Worm (Caenorhabditis elegans) whole organism, late embryonic: ENCODE results near the gene col-72.

Experiments
- C08G9.2 ChIP-seq: sonication (generic microtip); optimal IDR thresholded peaks from 2 replicates; lab custom pipeline; 2016; ENCODE audit warnings: mild to moderate bottlenecking, missing genetic modification characterization, moderate library complexity, missing compliant biosample characterization
- C38D4.7 ChIP-seq: fragments of 200-800 bp; sonication (Bioruptor generic); optimal IDR thresholded peaks from 2 replicates; lab custom pipeline; 2018; ENCODE audit warnings: mild to moderate bottlenecking, missing genetic modification characterization, moderate library complexity, missing compliant biosample characterization
- F13H6.1 ChIP-seq: sonication (generic microtip); optimal IDR thresholded peaks from 2 replicates; lab custom pipeline; 2016; ENCODE audit warnings: missing genetic modification characterization, missing compliant biosample characterization
- K02D7.2 ChIP-seq: sonication (generic microtip); optimal IDR thresholded peaks from 2 replicates; lab custom pipeline; 2017; ENCODE audit warnings: mild to moderate bottlenecking, missing genetic modification characterization, missing compliant biosample characterization
- K09A11.1 ChIP-seq: sonication (generic microtip); optimal IDR thresholded peaks from 2 replicates; lab custom pipeline; 2017; ENCODE audit warnings: antibody characterized with exemption, mild to moderate bottlenecking, missing genetic modification characterization, missing compliant biosample characterization; ENCODE audit not compliant: insufficient read depth
- T23F11.4 ChIP-seq: fragments of 200-800 bp; sonication (Bioruptor generic); optimal IDR thresholded peaks from 2 replicates; lab custom pipeline; 2018; ENCODE audit warnings: mild to moderate bottlenecking, missing genetic modification characterization, missing compliant biosample characterization
- ama-1 ChIP-seq: fragments of 150-350 bp; optimal IDR thresholded peaks from 2 replicates; lab custom pipeline; 2014
- ceh-14 ChIP-seq: sonication (generic microtip); optimal IDR thresholded peaks from 2 replicates; lab custom pipeline; 2016; ENCODE audit warnings: missing genotype, missing genetic modification characterization, missing compliant biosample characterization
- ceh-18 ChIP-seq: sonication (generic microtip); optimal IDR thresholded peaks from 2 replicates; lab custom pipeline; 2016; ENCODE audit warnings: missing genetic modification characterization, missing compliant biosample characterization
- ceh-22 ChIP-seq: sonication (generic microtip); optimal IDR thresholded peaks from 2 replicates; lab custom pipeline; 2017; ENCODE audit warnings: missing biosample characterization, missing genetic modification characterization
- ceh-24 ChIP-seq: sonication (generic microtip); optimal IDR thresholded peaks from 2 replicates; lab custom pipeline; 2016; ENCODE audit warnings: mild to moderate bottlenecking, missing genetic modification characterization, missing compliant biosample characterization
- ceh-31 ChIP-seq: sonication (generic microtip); optimal IDR thresholded peaks from 2 replicates; lab custom pipeline; 2016; ENCODE audit warnings: missing genetic modification characterization, missing compliant biosample characterization
- ceh-34 ChIP-seq: sonication (generic microtip); optimal IDR thresholded peaks from 2 replicates; lab custom pipeline; 2016; ENCODE audit warnings: mild to moderate bottlenecking, missing genetic modification characterization, missing compliant biosample characterization
- ceh-45 ChIP-seq: fragments of 200-800 bp; sonication (Bioruptor generic); IDR thresholded peaks from 2 replicates; pipeline ENCODE4 v1.3.6; 2022; ENCODE audit warnings: missing genetic modification reagents, missing genetic modification characterization, missing compliant biosample characterization
- ceh-48 ChIP-seq: sonication (generic microtip); optimal IDR thresholded peaks from 2 replicates; lab custom pipeline; 2016; ENCODE audit warnings: missing genetic modification characterization, inconsistent platforms, missing compliant biosample characterization
- ceh-6 ChIP-seq: fragments of 200-800 bp; sonication (Bioruptor generic); optimal IDR thresholded peaks from 2 replicates; lab custom pipeline; 2018; ENCODE audit warnings: mild to moderate bottlenecking, missing genetic modification characterization, missing compliant biosample characterization
- che-1 ChIP-seq: sonication (generic microtip); optimal IDR thresholded peaks from 2 replicates; lab custom pipeline; 2016; ENCODE audit warnings: mild to moderate bottlenecking, missing genetic modification characterization, missing compliant biosample characterization
- dmd-4 ChIP-seq: sonication (generic microtip); optimal IDR thresholded peaks from 2 replicates; lab custom pipeline; 2016; ENCODE audit warnings: borderline replicate concordance, missing genetic modification characterization, missing compliant biosample characterization
- elt-2 ChIP-seq: sonication (generic microtip); optimal IDR thresholded peaks from 2 replicates; lab custom pipeline; 2016; ENCODE audit warnings: missing genetic modification reagents, missing genetic modification characterization, missing compliant biosample characterization
- elt-4 ChIP-seq: sonication (generic microtip); optimal IDR thresholded peaks from 2 replicates; lab custom pipeline; 2016; ENCODE audit warnings: missing genetic modification characterization, missing compliant biosample characterization
- ets-4 ChIP-seq: sonication (generic microtip); optimal IDR thresholded peaks from 2 replicates; lab custom pipeline; 2016; ENCODE audit warnings: missing genetic modification characterization, missing compliant biosample characterization
- eyg-1 ChIP-seq: sonication (generic microtip); optimal IDR thresholded peaks from 2 replicates; lab custom pipeline; 2016; ENCODE audit warnings: missing genotype, missing genetic modification characterization, missing compliant biosample characterization
- fax-1 ChIP-seq: sonication (generic microtip); optimal IDR thresholded peaks from 2 replicates; lab custom pipeline; 2016; ENCODE audit warnings: missing genotype, missing genetic modification characterization, missing compliant biosample characterization
- fkh-10 ChIP-seq: fragments of 150-350 bp; optimal IDR thresholded peaks from 2 replicates; lab custom pipeline; 2014; ENCODE audit warnings: missing biosample characterization, missing genetic modification reagents, missing genetic modification characterization
- fkh-6 ChIP-seq: sonication (generic microtip); optimal IDR thresholded peaks from 2 replicates; lab custom pipeline; 2016; ENCODE audit warnings: missing genetic modification characterization, missing compliant biosample characterization
- gmeb-2 ChIP-seq: sonication (generic microtip); optimal IDR thresholded peaks from 2 replicates; lab custom pipeline; 2016; ENCODE audit warnings: missing genetic modification characterization, inconsistent platforms, missing compliant biosample characterization
- hlh-13 ChIP-seq: fragments of 200-800 bp; sonication (Bioruptor generic); optimal IDR thresholded peaks from 2 replicates; lab custom pipeline; 2018; ENCODE audit warnings: mild to moderate bottlenecking, missing genetic modification characterization, missing compliant biosample characterization
- hlh-15 ChIP-seq: sonication (generic microtip); optimal IDR thresholded peaks from 2 replicates; lab custom pipeline; 2016; ENCODE audit warnings: missing genetic modification characterization, missing compliant biosample characterization
- hlh-6 ChIP-seq: sonication (generic microtip); optimal IDR thresholded peaks from 2 replicates; lab custom pipeline; 2016; ENCODE audit warnings: missing genotype, missing genetic modification characterization, missing compliant biosample characterization
- lim-6 ChIP-seq: sonication (generic microtip); optimal IDR thresholded peaks from 2 replicates; lab custom pipeline; 2016; ENCODE audit warnings: missing genetic modification characterization, missing compliant biosample characterization
- lin-11 ChIP-seq: fragments of 200-800 bp; sonication (Bioruptor generic); optimal IDR thresholded peaks from 2 replicates; lab custom pipeline; 2018; ENCODE audit warnings: mild to moderate bottlenecking, missing genetic modification characterization, missing compliant biosample characterization
- madf-2 ChIP-seq: sonication (generic microtip); optimal IDR thresholded peaks from 2 replicates; lab custom pipeline; 2017; ENCODE audit warnings: missing genetic modification characterization, missing compliant biosample characterization
- mec-3 ChIP-seq: sonication (generic microtip); optimal IDR thresholded peaks from 2 replicates; lab custom pipeline; 2016; ENCODE audit warnings: borderline replicate concordance, missing genetic modification characterization, missing compliant biosample characterization
- nfya-1 ChIP-seq: sonication (generic microtip); optimal IDR thresholded peaks from 2 replicates; lab custom pipeline; 2017; ENCODE audit warnings: missing genetic modification characterization, mild to moderate bottlenecking, missing compliant biosample characterization, antibody characterized with exemption, moderate library complexity
- nhr-11 ChIP-seq: fragments of 150-350 bp; optimal IDR thresholded peaks from 2 replicates; lab custom pipeline; 2014; ENCODE audit warnings: missing biosample characterization, missing genetic modification characterization
- nhr-232 ChIP-seq: sonication (generic microtip); optimal IDR thresholded peaks from 2 replicates; lab custom pipeline; 2016; ENCODE audit warnings: missing genetic modification characterization, missing compliant biosample characterization
- npax-4 ChIP-seq: sonication (generic microtip); optimal IDR thresholded peaks from 2 replicates; lab custom pipeline; 2016; ENCODE audit warnings: missing genetic modification characterization, missing compliant biosample characterization
- odd-2 ChIP-seq: sonication (generic microtip); optimal IDR thresholded peaks from 2 replicates; lab custom pipeline; 2017; ENCODE audit warnings: antibody characterized with exemption, mild to moderate bottlenecking, missing genetic modification characterization, missing compliant biosample characterization
- pag-3 ChIP-seq: sonication (generic microtip); optimal IDR thresholded peaks from 2 replicates; lab custom pipeline; 2016; ENCODE audit warnings: missing compliant biosample characterization, missing genetic modification characterization, borderline replicate concordance
- pqm-1 ChIP-seq: sonication (generic microtip); optimal IDR thresholded peaks from 2 replicates; lab custom pipeline; 2016; ENCODE audit warnings: missing genetic modification characterization, missing compliant biosample characterization
- pros-1 ChIP-seq: fragments of 150-350 bp; optimal IDR thresholded peaks from 2 replicates; lab custom pipeline; 2014; ENCODE audit warnings: missing biosample characterization, missing genetic modification reagents, missing genetic modification characterization
- sdc-2 ChIP-seq: sonication (generic microtip); optimal IDR thresholded peaks from 2 replicates; lab custom pipeline; 2016; ENCODE audit warnings: missing genotype, missing genetic modification characterization, missing compliant biosample characterization
- sox-2 ChIP-seq: fragments of 200-800 bp; sonication (Bioruptor generic); IDR thresholded peaks from 2 replicates; pipeline ENCODE4 v1.3.6; 2022; ENCODE audit warnings: missing genetic modification reagents, missing genetic modification characterization, missing compliant biosample characterization
- sox-4 ChIP-seq: sonication (generic microtip); optimal IDR thresholded peaks from 2 replicates; lab custom pipeline; 2017; ENCODE audit warnings: mild to moderate bottlenecking, missing genetic modification characterization, inconsistent platforms, missing compliant biosample characterization
- syd-9 ChIP-seq: sonication (generic microtip); optimal IDR thresholded peaks from 2 replicates; lab custom pipeline; 2016; ENCODE audit warnings: mild to moderate bottlenecking, missing genetic modification characterization, moderate library complexity, missing compliant biosample characterization
- tbx-2 ChIP-seq: sonication (generic microtip); optimal IDR thresholded peaks from 2 replicates; lab custom pipeline; 2016; ENCODE audit warnings: missing genetic modification characterization, missing compliant biosample characterization
- ttx-3 ChIP-seq: sonication (generic microtip); optimal IDR thresholded peaks from 2 replicates; lab custom pipeline; 2016; ENCODE audit warnings: missing genetic modification reagents, missing genetic modification characterization, missing compliant biosample characterization
- unc-3 ChIP-seq, 2 experiments: fragments of 200-800 bp in 1 of 2; sonication (Bioruptor generic) in 1 of 2; sonication (generic microtip) in 1 of 2; conservative IDR thresholded peaks in 1 of 2; optimal IDR thresholded peaks in 1 of 2; 2 replicates each; pipeline versions ENCODE4 v1.3.6 to Lab custom; 2016 to 2022; ENCODE audit warnings: missing compliant biosample characterization in 2 of 2, missing genetic modification characterization in 2 of 2, missing genetic modification reagents in 1 of 2
- unc-42 ChIP-seq: sonication (generic microtip); optimal IDR thresholded peaks from 2 replicates; lab custom pipeline; 2016; ENCODE audit warnings: missing genotype, missing genetic modification characterization, missing compliant biosample characterization
- unc-55 ChIP-seq: sonication (generic microtip); optimal IDR thresholded peaks from 2 replicates; lab custom pipeline; 2017; ENCODE audit warnings: missing biosample characterization, missing genetic modification reagents, missing genetic modification characterization
- zip-5 ChIP-seq: sonication (generic microtip); optimal IDR thresholded peaks from 2 replicates; lab custom pipeline; 2016; ENCODE audit warnings: missing genetic modification characterization, missing compliant biosample characterization

col-72 gene

DNA sequence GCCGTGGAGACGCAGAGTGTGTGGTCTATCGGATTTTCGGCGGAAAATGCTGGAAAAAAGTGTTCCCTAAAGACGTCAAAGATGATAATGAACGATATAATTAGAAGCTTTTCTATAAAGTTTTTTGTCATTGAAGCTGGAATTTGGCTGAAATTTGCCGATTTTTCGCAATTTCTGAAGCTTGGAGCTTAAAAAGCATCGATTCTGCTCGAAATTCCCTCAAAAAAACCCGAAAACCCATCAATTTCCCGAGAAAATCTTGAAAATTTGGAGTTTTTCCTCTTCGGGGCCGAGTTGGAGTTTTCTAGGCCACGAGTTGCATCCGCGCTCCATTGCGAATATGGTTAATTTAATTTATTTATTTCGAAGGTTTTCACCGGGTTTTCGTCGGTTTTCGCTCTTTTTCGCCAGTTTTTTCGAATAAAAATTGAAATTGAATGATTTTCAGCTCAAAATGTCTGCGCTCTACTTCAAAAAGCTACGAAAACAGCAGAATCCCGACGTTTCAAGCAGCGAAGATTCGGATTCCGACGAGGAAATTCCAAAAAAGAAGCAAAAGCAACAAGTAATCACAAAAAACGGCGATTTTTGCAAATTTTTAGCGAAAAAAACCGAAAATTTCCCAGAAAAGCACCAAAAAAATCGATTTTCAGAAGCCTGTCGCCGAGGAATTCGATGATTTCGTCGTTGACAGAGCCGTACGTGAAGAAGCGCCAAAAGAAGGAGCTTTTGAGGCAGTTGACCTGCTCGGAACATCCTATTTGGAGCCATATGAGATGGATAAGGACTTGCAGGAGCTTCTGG lies 21.3 kb downstream of the col-72 start, which contains the start of the genes col-71 and Y49F6B.2 (continued):
- TF ChIP-seq fkh-10, result no peak
- TF ChIP-seq pag-3 (tag; lab: Kevin White, UChicago), result no peak
- TF ChIP-seq hlh-6 (tag; lab: Kevin White, UChicago), result no peak
- no peak for TF ChIP-seq C38D4.7 (GFP tag; lab: Kevin White, UChicago)
- no peak for TF ChIP-seq hlh-13 (GFP tag; lab: Kevin White, UChicago)
- TF ChIP-seq pqm-1 (tag; lab: Kevin White, UChicago), result no peak
- peak; percentile 30 for TF ChIP-seq gmeb-2 (tag; lab: Kevin White, UChicago)
- TF ChIP-seq unc-42 (tag; lab: Kevin White, UChicago), result peak; percentile 100
- no peak for TF ChIP-seq odd-2 (tag; lab: Kevin White, UChicago)
- TF ChIP-seq C08G9.2 (tag; lab: Kevin White, UChicago), result peak; percentile 90
- peak; percentile 86 for TF ChIP-seq mec-3 (tag; lab: Kevin White, UChicago)
- TF ChIP-seq ceh-24 (tag; lab: Kevin White, UChicago), result no peak
- peak; percentile 63 for TF ChIP-seq lim-6
- peak; percentile 22 for TF ChIP-seq che-1 (tag; lab: Kevin White, UChicago)
- peak; percentile 1 for TF ChIP-seq hlh-15 (tag; lab: Kevin White, UChicago)
- TF ChIP-seq ceh-18 (tag; lab: Kevin White, UChicago), result peak; percentile 55
- TF ChIP-seq dmd-4 (tag; lab: Kevin White, UChicago), result no peak
- TF ChIP-seq sox-2 (GFP tag; lab: Robert Waterston, UW), result no peak
- peak; percentile 51 for TF ChIP-seq F13H6.1 (tag; lab: Kevin White, UChicago)
- TF ChIP-seq K02D7.2, result no peak
- TF ChIP-seq K09A11.1, result no peak
- peak; percentile 89 for TF ChIP-seq ceh-14
- TF ChIP-seq ceh-22 (tag; lab: Kevin White, UChicago), result no peak
- TF ChIP-seq npax-4, result no peak
- TF ChIP-seq ttx-3 (tag; lab: Kevin White, UChicago), result peak; percentile 49
- TF ChIP-seq fkh-6 (tag; lab: Kevin White, UChicago), result no peak
- TF ChIP-seq eyg-1, result no peak
- no peak for TF ChIP-seq sdc-2 (tag; lab: Kevin White, UChicago)
- TF ChIP-seq ceh-31 (tag; lab: Kevin White, UChicago), result peak; percentile 96
- TF ChIP-seq T23F11.4 (GFP tag; lab: Kevin White, UChicago), result no peak
- TF ChIP-seq fax-1 (tag; lab: Kevin White, UChicago), result peak; percentile 70
- TF ChIP-seq ceh-45 (GFP tag; lab: Robert Waterston, UW), result no peak
- no peak for TF ChIP-seq ceh-6 (GFP tag; lab: Kevin White, UChicago)
- no peak for TF ChIP-seq ama-1
- TF ChIP-seq ceh-34 (tag; lab: Kevin White, UChicago), result peak; percentile 24
- peak; percentile 83 for TF ChIP-seq tbx-2 (tag; lab: Kevin White, UChicago)
- TF ChIP-seq unc-55 (GFP tag; lab: Kevin White, UChicago), result no peak
- TF ChIP-seq unc-3 (GFP tag; conservative IDR thresholded peaks at IDR 0.05; lab: Robert Waterston, UW), result no peak
- peak; percentile 31 for TF ChIP-seq unc-3 (tag; optimal IDR thresholded peaks at IDR 0.05; lab: Kevin White, UChicago)
- no peak for TF ChIP-seq syd-9 (tag; lab: Kevin White, UChicago)
- no peak for TF ChIP-seq pros-1 (tag; lab: Kevin White, UChicago)
- no peak for TF ChIP-seq nhr-11 (tag; lab: Kevin White, UChicago)
- TF ChIP-seq lin-11 (tag; lab: Kevin White, UChicago), result no peak
- peak; percentile 67 for TF ChIP-seq elt-2
- no peak for TF ChIP-seq nhr-232 (tag; lab: Kevin White, UChicago)
- TF ChIP-seq madf-2, result no peak
- peak; percentile 32 for TF ChIP-seq nfya-1
- no peak for TF ChIP-seq elt-4 (tag; lab: Kevin White, UChicago)
- no peak for TF ChIP-seq ceh-48 (tag; lab: Kevin White, UChicago)
- TF ChIP-seq ets-4 (tag; lab: Kevin White, UChicago), result peak; percentile 88
- peak; percentile 83 for TF ChIP-seq zip-5 (tag; lab: Kevin White, UChicago)
- no peak for TF ChIP-seq sox-4 (tag; lab: Kevin White, UChicago)
